Worm (Caenorhabditis elegans): Measurements from ENCODE around the gene F13A7.1.

Gene F13A7.1

ce11 chrV:16333412-16333811 is 44.3 kb downstream of the F13A7.1 start, which contains the start of gene srh-167:
Gene srh-167, plus strand, starts transcription at chrV:16333712.
- TF ChIP-seq ceh-45 (GFP tag; IDR thresholded peaks at IDR 0.05): no peak
- no peak for TF ChIP-seq ceh-30 (tag; optimal IDR thresholded peaks at IDR 0.05)
- no peak for TF ChIP-seq nhr-11 (tag; optimal IDR thresholded peaks at IDR 0.05)
- TF ChIP-seq pat-9 (tag; optimal IDR thresholded peaks at IDR 0.05): no peak
- no peak for TF ChIP-seq tbx-2 (tag; optimal IDR thresholded peaks at IDR 0.05)
- no peak for TF ChIP-seq hlh-8 (tag; optimal IDR thresholded peaks at IDR 0.05)
- no peak for TF ChIP-seq npax-4 (tag; optimal IDR thresholded peaks at IDR 0.05)
- no peak for TF ChIP-seq dve-1 (tag; optimal IDR thresholded peaks at IDR 0.05)
- TF ChIP-seq ahr-1 (tag; optimal IDR thresholded peaks at IDR 0.05): no peak
- TF ChIP-seq unc-86 (tag; optimal IDR thresholded peaks at IDR 0.05): no peak
- TF ChIP-seq unc-55 (GFP tag; optimal IDR thresholded peaks at IDR 0.05): no peak
- TF ChIP-seq K09A11.1 (tag; optimal IDR thresholded peaks at IDR 0.05; ENCODE audit: insufficient read depth): no peak

ce11 chrV:16328849-16329248 is 48.9 kb downstream of the F13A7.1 start, which contains the start of gene F57G8.7:
Gene F57G8.7, plus strand, starts transcription at chrV:16329149.
- no peak for TF ChIP-seq ama-1 (optimal IDR thresholded peaks at IDR 0.05)
- TF ChIP-seq nhr-11 (tag; optimal IDR thresholded peaks at IDR 0.05): no peak
- no peak for TF ChIP-seq eyg-1 (tag; optimal IDR thresholded peaks at IDR 0.05)
- TF ChIP-seq syd-9 (tag; optimal IDR thresholded peaks at IDR 0.05): no peak
- no peak for TF ChIP-seq pros-1 (tag; optimal IDR thresholded peaks at IDR 0.05)
- TF ChIP-seq elt-2 (tag; optimal IDR thresholded peaks at IDR 0.05): no peak
- no peak for TF ChIP-seq hlh-15 (tag; optimal IDR thresholded peaks at IDR 0.05)
- no peak for TF ChIP-seq pat-9 (tag; optimal IDR thresholded peaks at IDR 0.05)
- no peak for TF ChIP-seq hlh-6 (tag; optimal IDR thresholded peaks at IDR 0.05)
- TF ChIP-seq ceh-48 (tag; optimal IDR thresholded peaks at IDR 0.05): no peak
- TF ChIP-seq fax-1 (tag; optimal IDR thresholded peaks at IDR 0.05): no peak
- TF ChIP-seq hlh-8 (tag; optimal IDR thresholded peaks at IDR 0.05): no peak
- TF ChIP-seq lim-6 (tag; optimal IDR thresholded peaks at IDR 0.05): no peak
- no peak for TF ChIP-seq che-1 (tag; optimal IDR thresholded peaks at IDR 0.05)
- no peak for TF ChIP-seq C38D4.7 (GFP tag; optimal IDR thresholded peaks at IDR 0.05)
- TF ChIP-seq ceh-2 (tag; optimal IDR thresholded peaks at IDR 0.05): no peak
- no peak for TF ChIP-seq sox-4 (tag; optimal IDR thresholded peaks at IDR 0.05)
- TF ChIP-seq ceh-6 (GFP tag; optimal IDR thresholded peaks at IDR 0.05): no peak
- no peak for TF ChIP-seq unc-3 (GFP tag; conservative IDR thresholded peaks at IDR 0.05)
- no peak for TF ChIP-seq unc-3 (tag; optimal IDR thresholded peaks at IDR 0.05)
- no peak for TF ChIP-seq ets-4 (tag; optimal IDR thresholded peaks at IDR 0.05)
